Fruit fly (Drosophila melanogaster) S2 (cell line): ENCODE measurements around the gene CG44362.

Source experiments
- CG8478 ChIP-seq: fragments of >200 bp; optimal IDR thresholded peaks from 2 replicates; lab custom pipeline; 2018
- CTCF ChIP-seq, 2 experiments: fragments of >200 bp; optimal IDR thresholded peaks; 2 replicates each; lab custom pipeline; 2018

dm6 chr3L:11350680-11351665 is 46.4 kb upstream of the CG44362 start:
- TF ChIP-seq CTCF (optimal IDR thresholded peaks at IDR 0.05; lab: Kevin White, UChicago) (peak; percentile 81), CG8478 (lab: Kevin White, UChicago) (no peak)
